Fruit fly (Drosophila melanogaster) whole organism: ENCODE measurements around the gene cDIP.

Experiments
- EcR ChIP-seq, 2 experiments: fragments of >200 bp; optimal IDR thresholded peaks; 2 replicates each; lab custom pipeline; 2017; ENCODE audit warnings: missing biosample characterization in 2 of 2, missing genetic modification characterization in 2 of 2, missing genetic modification reagents in 2 of 2
- psq ChIP-seq: fragments of >200 bp; optimal IDR thresholded peaks from 2 replicates; lab custom pipeline; 2017

DNA sequence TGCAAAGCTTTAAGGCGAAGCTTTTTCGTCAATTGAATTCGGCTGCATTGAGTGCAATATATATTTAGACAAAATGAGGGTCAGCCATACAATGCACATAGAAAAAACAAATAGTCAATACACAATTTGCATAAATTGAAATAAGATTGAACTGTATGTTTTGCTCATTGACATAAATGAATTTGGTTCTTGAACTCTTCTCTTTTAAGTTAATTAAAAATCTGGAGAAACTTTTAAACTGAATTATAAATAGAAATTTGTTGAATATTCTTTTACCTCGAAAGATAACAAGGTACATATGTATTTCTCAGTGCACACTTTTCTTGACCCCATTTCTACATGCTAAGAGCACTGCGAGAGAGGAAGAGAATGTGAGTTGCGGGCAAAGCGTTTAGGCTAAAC lies 45.4 kb upstream of the cDIP start:
- TF ChIP-seq EcR (GFP tag; optimal IDR thresholded peaks at IDR 0.05; lab: Kevin White, UChicago): no peak
- no peak for TF ChIP-seq psq
